Worm (Caenorhabditis elegans): ENCODE data around the gene gst-42.

gst-42 gene

ce11 chrX:11757666-11758065 lies 29.9 kb upstream of the gst-42 start (continued):
- TF ChIP-seq hlh-8 (tag; optimal IDR thresholded peaks at IDR 0.05) (peak; percentile 14), sdc-2 (tag; optimal IDR thresholded peaks at IDR 0.05) (peak; percentile 84), ceh-24 (tag; optimal IDR thresholded peaks at IDR 0.05) (peak; percentile 36), lin-11 (tag; optimal IDR thresholded peaks at IDR 0.05) (peak; percentile 71), sox-2 (GFP tag; IDR thresholded peaks at IDR 0.05) (peak; percentile 54; the same call in 1 of the 2 replicates), eyg-1 (tag; optimal IDR thresholded peaks at IDR 0.05) (peak; percentile 57), ceh-48 (tag; optimal IDR thresholded peaks at IDR 0.05) (peak; percentile 63), ceh-30 (tag; optimal IDR thresholded peaks at IDR 0.05) (no peak), F13H6.1 (tag; optimal IDR thresholded peaks at IDR 0.05) (peak; percentile 62), odd-2 (tag; optimal IDR thresholded peaks at IDR 0.05) (peak; percentile 36), lim-6 (tag; optimal IDR thresholded peaks at IDR 0.05) (peak; percentile 7), gmeb-2 (tag; optimal IDR thresholded peaks at IDR 0.05) (peak; percentile 70), ama-1 (optimal IDR thresholded peaks at IDR 0.05) (no peak), zip-5 (tag; optimal IDR thresholded peaks at IDR 0.05) (peak; percentile 60), tbx-7 (tag; optimal IDR thresholded peaks at IDR 0.05) (peak; percentile 23), dve-1 (tag; optimal IDR thresholded peaks at IDR 0.05) (peak; percentile 44), elt-4 (tag; optimal IDR thresholded peaks at IDR 0.05) (no peak), pax-1 (tag; optimal IDR thresholded peaks at IDR 0.05) (no peak), unc-42 (tag; optimal IDR thresholded peaks at IDR 0.05) (peak; percentile 53), fkh-10 (GFP tag; optimal IDR thresholded peaks at IDR 0.05) (no peak), che-1 (tag; optimal IDR thresholded peaks at IDR 0.05) (peak; percentile 82), pha-2 (tag; optimal IDR thresholded peaks at IDR 0.05) (peak; percentile 75), Y22D7AL.16 (tag; optimal IDR thresholded peaks at IDR 0.05) (peak; percentile 65), ceh-22 (tag; optimal IDR thresholded peaks at IDR 0.05) (no peak), rnt-1 (tag; optimal IDR thresholded peaks at IDR 0.05) (peak; percentile 67), hlh-30 (tag; optimal IDR thresholded peaks at IDR 0.05; ENCODE audit: insufficient read depth) (peak; percentile 71), pha-4 (tag; optimal IDR thresholded peaks at IDR 0.05) (no peak), K02D7.2 (tag; optimal IDR thresholded peaks at IDR 0.05) (peak; percentile 80), pag-3 (tag; optimal IDR thresholded peaks at IDR 0.05; ENCODE audit: borderline replicate concordance) (no peak), ceh-19 (GFP tag; optimal IDR thresholded peaks at IDR 0.05) (peak; percentile 75), unc-3 (GFP tag; conservative IDR thresholded peaks at IDR 0.05) (peak; percentile 82), unc-3 (tag; optimal IDR thresholded peaks at IDR 0.05) (peak; percentile 70), nfya-1 (tag; optimal IDR thresholded peaks at IDR 0.05) (peak; percentile 49), fax-1 (tag; optimal IDR thresholded peaks at IDR 0.05) (peak; percentile 69), ahr-1 (tag; optimal IDR thresholded peaks at IDR 0.05) (peak; percentile 49), tbx-2 (tag; optimal IDR thresholded peaks at IDR 0.05) (peak; percentile 78), ttx-3 (tag; optimal IDR thresholded peaks at IDR 0.05) (peak; percentile 99), C38D4.7 (GFP tag; optimal IDR thresholded peaks at IDR 0.05) (peak; percentile 76), dmd-4 (tag; optimal IDR thresholded peaks at IDR 0.05; ENCODE audit: borderline replicate concordance) (peak; percentile 75), hlh-13 (GFP tag; optimal IDR thresholded peaks at IDR 0.05) (peak; percentile 63), hlh-15 (tag; optimal IDR thresholded peaks at IDR 0.05) (peak; percentile 55), npax-4 (tag; optimal IDR thresholded peaks at IDR 0.05) (peak; percentile 37), mec-3 (tag; optimal IDR thresholded peaks at IDR 0.05; ENCODE audit: borderline replicate concordance) (no peak), unc-55 (GFP tag; optimal IDR thresholded peaks at IDR 0.05) (no peak), hlh-6 (tag; optimal IDR thresholded peaks at IDR 0.05) (peak; percentile 87), T23F11.4 (GFP tag; optimal IDR thresholded peaks at IDR 0.05) (peak; percentile 70), pat-9 (tag; optimal IDR thresholded peaks at IDR 0.05) (peak; percentile 66), unc-86 (tag; optimal IDR thresholded peaks at IDR 0.05) (peak; percentile 80), elt-2 (tag; optimal IDR thresholded peaks at IDR 0.05) (peak; percentile 78)

Data from whole organism, late embryonic.